Worm (Caenorhabditis elegans): ENCODE data around the gene egg-3.

Gene egg-3

DNA sequence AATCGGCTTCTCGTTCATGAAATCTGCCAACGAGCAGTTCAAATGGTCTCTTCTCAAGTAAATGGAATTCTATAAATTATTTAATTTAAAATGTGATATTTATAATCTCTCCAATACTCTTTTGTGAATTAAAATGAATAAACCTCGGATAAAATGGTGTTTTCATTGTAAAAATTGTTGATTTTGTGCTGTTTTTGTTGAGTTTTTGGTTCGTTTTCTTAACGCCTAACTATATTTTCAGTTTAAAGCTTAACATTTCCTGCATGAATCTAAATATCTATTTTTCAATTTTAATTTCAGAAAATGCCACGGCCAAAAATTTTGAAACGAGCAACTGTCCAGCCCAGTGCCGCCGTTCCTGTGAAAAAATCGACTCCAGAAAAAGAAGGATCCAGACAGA is 10.6 kb downstream of the egg-3 start, which contains the start of gene orc-2:
orc-2 (plus strand) TSS at position 301 of the 400 bp plus-strand sequence.
- no peak for TF ChIP-seq ztf-16 (tag; optimal IDR thresholded peaks at IDR 0.05)
- TF ChIP-seq K09A11.1 (tag; optimal IDR thresholded peaks at IDR 0.05; ENCODE audit: insufficient read depth): no peak
- TF ChIP-seq Y22D7AL.16 (tag; optimal IDR thresholded peaks at IDR 0.05): no peak
- no peak for TF ChIP-seq unc-55 (GFP tag; optimal IDR thresholded peaks at IDR 0.05)
- no peak for TF ChIP-seq pax-1 (tag; optimal IDR thresholded peaks at IDR 0.05)
- TF ChIP-seq pag-3 (tag; optimal IDR thresholded peaks at IDR 0.05; ENCODE audit: borderline replicate concordance): no peak
- no peak for TF ChIP-seq elt-4 (tag; optimal IDR thresholded peaks at IDR 0.05)
- TF ChIP-seq zip-5 (tag; optimal IDR thresholded peaks at IDR 0.05): no peak
- TF ChIP-seq ceh-24 (tag; optimal IDR thresholded peaks at IDR 0.05): no peak
- TF ChIP-seq T23F11.4 (GFP tag; optimal IDR thresholded peaks at IDR 0.05): no peak
- TF ChIP-seq ceh-31 (tag; optimal IDR thresholded peaks at IDR 0.05): no peak
- TF ChIP-seq fkh-10 (GFP tag; optimal IDR thresholded peaks at IDR 0.05): no peak
- no peak for TF ChIP-seq ceh-9 (tag; optimal IDR thresholded peaks at IDR 0.05)
- no peak for TF ChIP-seq hlh-30 (tag; optimal IDR thresholded peaks at IDR 0.05; ENCODE audit: insufficient read depth)
- no peak for TF ChIP-seq che-1 (tag; optimal IDR thresholded peaks at IDR 0.05)
- TF ChIP-seq pros-1 (tag; optimal IDR thresholded peaks at IDR 0.05): no peak
- no peak for TF ChIP-seq hlh-8 (tag; optimal IDR thresholded peaks at IDR 0.05)
- no peak for TF ChIP-seq unc-3 (GFP tag; conservative IDR thresholded peaks at IDR 0.05)
- no peak for TF ChIP-seq unc-3 (tag; optimal IDR thresholded peaks at IDR 0.05)
- TF ChIP-seq fax-1 (tag; optimal IDR thresholded peaks at IDR 0.05): no peak
- TF ChIP-seq eyg-1 (tag; optimal IDR thresholded peaks at IDR 0.05): no peak

- TF ChIP-seq ceh-45 (GFP tag; IDR thresholded peaks at IDR 0.05) (no peak), tbx-7 (tag; optimal IDR thresholded peaks at IDR 0.05) (peak; percentile 78), madf-2 (tag; optimal IDR thresholded peaks at IDR 0.05) (no peak), ets-4 (tag; optimal IDR thresholded peaks at IDR 0.05) (peak; percentile 87), ceh-31 (tag; optimal IDR thresholded peaks at IDR 0.05) (peak; percentile 94), eyg-1 (tag; optimal IDR thresholded peaks at IDR 0.05) (peak; percentile 10), unc-42 (tag; optimal IDR thresholded peaks at IDR 0.05) (peak; percentile 73), lim-6 (tag; optimal IDR thresholded peaks at IDR 0.05) (peak; percentile 48), rnt-1 (tag; optimal IDR thresholded peaks at IDR 0.05) (peak; percentile 41), nfya-1 (tag; optimal IDR thresholded peaks at IDR 0.05) (peak; percentile 60), ceh-19 (GFP tag; optimal IDR thresholded peaks at IDR 0.05) (peak; percentile 14), ceh-9 (tag; optimal IDR thresholded peaks at IDR 0.05) (no peak), hlh-30 (tag; optimal IDR thresholded peaks at IDR 0.05; ENCODE audit: insufficient read depth) (peak; percentile 81), zip-5 (tag; optimal IDR thresholded peaks at IDR 0.05) (peak; percentile 70), elt-2 (tag; optimal IDR thresholded peaks at IDR 0.05) (peak; percentile 65), ref-2 (tag; optimal IDR thresholded peaks at IDR 0.05) (peak; percentile 73), hlh-8 (tag; optimal IDR thresholded peaks at IDR 0.05) (peak; percentile 55), tbx-2 (tag; optimal IDR thresholded peaks at IDR 0.05) (peak; percentile 92), ztf-16 (tag; optimal IDR thresholded peaks at IDR 0.05) (no peak), ceh-18 (tag; optimal IDR thresholded peaks at IDR 0.05) (no peak), ceh-2 (tag; optimal IDR thresholded peaks at IDR 0.05) (peak; percentile 92), K09A11.1 (tag; optimal IDR thresholded peaks at IDR 0.05; ENCODE audit: insufficient read depth) (no peak), F13H6.1 (tag; optimal IDR thresholded peaks at IDR 0.05) (peak; percentile 22), ceh-14 (tag; optimal IDR thresholded peaks at IDR 0.05) (peak; percentile 69), unc-3 (GFP tag; conservative IDR thresholded peaks at IDR 0.05) (0 out of 2 replicates have a peak, but pooled peaks have one; percentile 17), unc-3 (tag; optimal IDR thresholded peaks at IDR 0.05) (no peak), ceh-34 (tag; optimal IDR thresholded peaks at IDR 0.05) (peak; percentile 38), K02D7.2 (tag; optimal IDR thresholded peaks at IDR 0.05) (no peak), C08G9.2 (tag; optimal IDR thresholded peaks at IDR 0.05) (peak; percentile 89), pat-9 (tag; optimal IDR thresholded peaks at IDR 0.05) (no peak), fkh-6 (tag; optimal IDR thresholded peaks at IDR 0.05) (no peak), dve-1 (tag; optimal IDR thresholded peaks at IDR 0.05) (no peak)
These were observed 11.7 kb downstream of the egg-3 start, which contains the start of the genes cyn-4 and copz-1 for ce11 chrII:10872541-10872940. TSS of gene cyn-4 (minus strand) at chrII:10872611. TSS of gene copz-1 (plus strand) at chrII:10872879.
